Fruit fly (Drosophila melanogaster) ovary, adult (tissue): ENCODE measurements around the gene nxf2.
"Not testable (repeated sequence)": the region's sequence is repeated elsewhere in the genome, so short reads cannot be mapped to it uniquely, and the experiment has no call there.

Experiments used
- CG17801 ChIP-seq: fragments of 200-800 bp; optimal IDR thresholded peaks from 2 replicates; lab custom pipeline; 2019; ENCODE audit warnings: missing biosample characterization, mild to moderate bottlenecking, missing genetic modification characterization, moderate library complexity; ENCODE audit not compliant: partially characterized antibody

Gene nxf2

DNA sequence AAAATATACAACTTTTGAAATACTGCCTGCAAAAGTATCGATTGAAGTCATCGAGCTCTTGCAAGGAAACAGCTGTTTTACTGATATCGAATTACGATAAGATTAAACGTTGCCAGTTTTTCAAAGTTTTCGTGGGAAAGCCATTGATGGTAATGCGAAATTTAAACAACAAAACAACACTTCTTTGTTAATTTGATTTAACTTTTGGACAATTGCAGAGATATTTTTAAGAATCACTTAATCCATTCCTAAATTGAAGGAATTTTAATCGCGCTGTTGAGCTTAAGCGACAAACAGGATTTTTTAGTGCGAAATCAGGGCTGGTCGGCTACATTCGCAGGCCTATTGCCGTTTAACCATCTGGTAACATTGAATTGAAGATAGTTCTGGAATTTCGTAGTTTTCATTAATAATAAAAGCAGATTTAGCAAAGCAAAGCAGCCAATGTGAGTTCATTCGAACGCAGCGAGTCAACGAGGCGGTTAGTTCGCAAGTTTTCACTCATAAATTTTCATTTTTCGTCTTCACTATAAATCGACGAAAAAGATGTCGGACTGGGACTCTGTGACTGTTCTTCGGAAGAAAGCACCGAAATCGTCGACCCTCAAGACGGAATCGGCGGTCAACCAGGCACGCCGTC is 5.7 kb downstream of the nxf2 start, which contains the start of gene mbf1:
mbf1 (plus strand) TSS at position 130 of the 640 bp plus-strand sequence.
- no peak for TF ChIP-seq CG17801 (GFP tag; lab: Kevin White, UChicago)

DNA sequence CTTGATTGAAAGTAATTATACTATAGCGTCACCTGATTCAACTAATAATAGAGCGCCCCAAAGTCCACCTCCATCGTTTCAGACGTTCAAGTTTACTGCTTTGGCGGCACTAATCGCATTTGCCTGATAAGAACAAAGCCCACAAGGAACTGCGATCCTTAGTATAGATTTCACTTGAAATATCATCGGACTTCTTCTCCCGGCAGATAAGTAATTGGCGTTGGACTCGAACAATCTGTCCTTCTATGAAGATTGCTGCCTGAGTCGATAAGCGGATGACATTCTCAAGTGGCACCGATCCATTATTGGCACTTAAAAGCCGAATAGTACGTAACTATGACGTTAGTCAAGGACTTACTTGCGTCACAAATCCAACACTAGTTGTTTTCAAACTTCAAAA is 6.9 kb downstream of the nxf2 start, which contains the start of gene Mipp1:
Mipp1 (minus strand) TSS at position 101 of the 400 bp plus-strand sequence.
- TF ChIP-seq CG17801 (GFP tag; lab: Kevin White, UChicago), result not testable (repeated sequence)

DNA sequence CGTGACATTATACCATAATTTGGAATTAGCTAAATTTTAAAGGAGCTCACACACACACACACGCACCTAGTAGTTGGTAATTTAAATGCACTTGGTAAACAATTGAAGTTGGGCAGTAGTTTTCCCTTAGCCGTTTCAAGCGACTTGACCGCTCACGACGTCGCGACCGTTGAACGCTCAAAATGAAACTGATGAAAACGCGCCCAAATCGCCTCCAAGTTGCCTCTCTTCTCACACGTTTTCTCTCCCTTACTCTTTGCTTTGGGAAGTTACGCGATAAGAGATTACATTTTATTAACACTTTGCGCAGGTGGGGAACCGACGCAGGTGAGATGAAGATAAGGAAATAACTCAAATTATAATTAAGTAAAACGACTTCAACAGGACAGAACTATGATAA is 7.9 kb downstream of the nxf2 start:
- TF ChIP-seq CG17801 (GFP tag; lab: Kevin White, UChicago), result no peak

DNA sequence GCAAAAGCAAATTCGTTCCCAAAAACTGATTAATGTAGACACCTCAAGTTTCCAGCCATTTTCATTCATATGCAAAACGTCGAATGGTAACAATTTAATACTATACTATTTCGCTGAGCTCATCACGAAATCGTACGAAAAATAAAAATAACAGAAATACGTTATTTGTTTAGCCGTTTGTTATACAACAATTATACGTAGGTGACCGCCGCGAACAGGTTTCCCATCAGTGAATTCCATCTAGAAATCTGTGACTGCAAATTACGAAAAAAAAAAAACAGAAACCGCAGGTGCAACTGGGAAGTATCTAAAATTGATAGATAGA is 8.4 kb downstream of the nxf2 start:
- no peak for TF ChIP-seq CG17801 (GFP tag; lab: Kevin White, UChicago)

DNA sequence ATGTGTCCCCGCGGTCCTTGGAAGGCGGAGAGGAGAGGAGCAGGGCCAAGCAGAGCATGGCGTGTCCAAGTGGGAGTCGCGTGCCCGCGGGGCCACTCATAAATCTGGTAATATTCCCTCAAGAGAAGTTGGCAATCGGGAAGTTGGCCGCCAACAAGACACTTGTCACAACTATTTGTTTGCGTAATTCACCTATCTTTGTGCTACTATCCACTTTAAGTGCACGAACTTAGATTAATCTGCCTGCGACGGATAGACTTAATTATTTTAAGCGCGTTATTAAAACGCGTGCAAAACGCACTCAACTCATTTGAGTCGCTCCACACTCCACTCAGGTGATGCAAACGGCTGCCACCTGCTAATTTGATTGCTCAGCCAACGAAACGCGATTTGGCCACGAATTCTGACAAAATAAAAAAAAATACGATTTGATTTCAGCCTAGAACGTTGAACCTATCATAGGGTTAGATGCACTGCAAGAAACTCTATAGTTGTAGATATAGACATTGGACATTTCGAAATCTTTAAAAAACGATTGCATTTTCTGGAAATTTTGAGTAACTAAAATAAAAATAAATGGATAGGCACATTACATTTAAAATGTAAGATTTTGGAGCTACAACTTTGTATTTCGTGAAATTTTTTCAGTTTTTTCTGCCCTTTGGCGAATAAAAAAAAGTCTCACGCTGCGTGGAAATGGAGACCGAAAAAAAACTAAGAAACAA is 8.9 kb downstream of the nxf2 start:
- no peak for TF ChIP-seq CG17801 (GFP tag; lab: Kevin White, UChicago)

DNA sequence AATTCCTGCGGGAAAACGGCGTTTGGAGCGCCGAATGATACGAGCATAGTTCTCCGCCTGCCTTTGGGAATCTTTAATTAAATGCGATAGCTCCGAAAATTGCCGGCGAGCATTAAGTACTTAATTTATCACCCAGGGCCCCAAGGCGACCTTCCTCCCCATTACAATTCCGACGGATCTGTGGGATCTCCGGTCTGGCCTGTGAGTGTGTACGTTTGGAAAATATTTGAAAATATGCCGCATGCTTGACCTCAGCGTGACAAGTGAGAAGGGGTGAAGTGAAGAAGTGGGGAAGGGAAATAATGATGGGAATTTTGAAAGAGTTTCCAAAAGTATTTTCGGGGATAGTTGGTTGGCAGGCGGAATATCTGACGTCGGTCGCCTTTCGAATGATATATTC is 10.7 kb downstream of the nxf2 start:
- TF ChIP-seq CG17801 (GFP tag; lab: Kevin White, UChicago), result no peak

DNA sequence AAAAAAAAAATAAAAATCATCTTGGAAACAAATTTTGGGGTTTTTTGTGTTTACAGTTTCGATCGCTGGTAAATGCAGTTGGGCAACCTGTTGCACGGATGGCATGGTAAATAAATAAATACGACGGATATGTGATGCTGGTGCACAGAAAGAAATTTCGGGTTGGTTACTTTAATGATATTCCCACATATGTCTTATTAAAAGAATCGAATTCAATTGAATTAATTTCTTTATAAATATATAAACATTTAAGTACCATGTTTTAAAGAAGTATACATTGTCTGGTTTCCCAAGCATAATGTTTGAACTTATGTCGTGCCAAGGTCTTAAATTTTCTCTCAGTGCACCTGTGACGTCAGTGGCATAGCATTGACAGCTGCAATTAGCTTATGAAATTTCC is 12.6 kb downstream of the nxf2 start:
- TF ChIP-seq CG17801 (GFP tag; lab: Kevin White, UChicago), result no peak

DNA sequence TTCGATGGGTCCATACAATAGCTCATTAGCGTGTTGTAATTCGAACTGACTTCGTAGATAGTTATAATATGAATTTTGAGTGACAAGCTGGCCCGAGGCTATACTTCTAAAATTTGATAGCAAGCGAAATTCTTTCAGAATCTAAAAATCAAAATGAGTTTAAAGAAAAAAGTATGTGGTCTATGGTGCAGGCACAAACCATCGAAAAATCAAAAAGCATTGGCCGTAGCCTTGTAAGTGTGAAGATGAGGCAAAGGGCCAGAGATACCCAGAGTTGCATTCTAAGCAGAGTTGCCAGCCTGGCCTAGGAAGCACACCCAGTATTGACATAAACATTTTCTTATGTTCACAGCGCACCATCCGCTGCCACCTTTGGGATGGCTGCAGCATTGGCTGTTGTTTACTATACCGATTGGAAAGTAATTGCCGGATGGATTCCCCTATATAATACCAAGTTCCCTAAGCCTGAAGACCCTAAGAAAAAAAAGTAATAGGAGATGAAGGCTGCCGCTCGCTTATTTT is 13.3 kb downstream of the nxf2 start, which contains the start of gene UQCR-6.4L:
UQCR-6.4L (plus strand) TSS at position 51 of the 522 bp plus-strand sequence.
- no peak for TF ChIP-seq CG17801 (GFP tag; lab: Kevin White, UChicago)

DNA sequence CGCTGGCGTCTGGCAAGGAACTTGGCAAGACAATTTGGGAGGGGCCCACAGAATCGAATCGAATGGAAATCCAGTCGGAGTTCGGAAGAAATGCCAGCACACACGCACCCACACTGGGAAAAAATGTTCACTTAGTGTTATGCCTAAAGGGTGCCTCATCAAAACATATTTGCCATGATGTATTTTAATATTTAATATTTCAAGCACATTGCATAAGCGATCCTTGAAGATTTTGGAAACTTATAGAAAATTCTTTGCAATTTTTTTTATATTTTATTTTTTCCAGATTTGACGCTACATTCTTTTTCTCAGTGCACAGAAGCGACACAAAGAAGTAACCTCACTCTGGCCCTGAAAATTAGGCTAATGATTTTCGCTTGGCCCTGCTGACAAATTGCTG is 14.0 kb downstream of the nxf2 start:
- no peak for TF ChIP-seq CG17801 (GFP tag; lab: Kevin White, UChicago)

DNA sequence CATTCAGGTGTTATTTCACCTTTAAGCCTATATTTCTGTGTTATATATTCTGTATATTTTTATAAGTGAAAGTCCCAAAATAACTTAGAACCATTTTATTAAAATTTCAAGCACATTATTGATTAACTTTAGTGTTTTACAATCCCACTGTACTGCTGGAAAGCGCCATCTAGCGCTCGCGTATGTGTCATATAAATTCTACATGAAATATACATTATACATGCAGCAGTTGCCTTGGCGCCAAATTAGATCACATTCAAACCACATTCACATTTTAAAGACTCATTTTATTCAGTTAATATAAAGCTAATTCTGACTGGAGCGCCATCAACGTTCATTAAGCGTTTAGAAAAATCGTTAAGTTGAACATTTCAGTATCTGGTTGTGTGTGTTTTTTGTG is 16.7 kb downstream of the nxf2 start:
- TF ChIP-seq CG17801 (GFP tag; lab: Kevin White, UChicago), result no peak

DNA sequence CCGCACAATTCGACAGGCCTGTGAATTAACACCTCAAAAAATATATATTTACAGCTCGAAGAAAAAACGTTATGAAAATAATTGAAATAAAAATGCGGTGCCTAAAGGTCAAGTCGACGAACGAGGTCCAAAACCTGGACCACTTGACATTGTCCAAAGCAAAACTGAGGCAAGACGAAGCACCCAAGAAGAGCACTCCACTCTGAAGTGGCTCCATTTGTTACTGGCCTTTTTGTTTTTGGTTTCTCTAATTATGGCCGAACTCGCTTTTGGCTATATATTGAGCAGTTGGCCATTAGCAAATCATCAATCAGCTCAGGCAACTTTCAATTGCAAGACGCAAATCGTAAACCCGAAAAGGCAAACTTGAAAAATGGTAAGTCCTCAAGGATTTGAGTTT is 23.6 kb downstream of the nxf2 start, which contains the start of gene CG4229:
CG4229 (plus strand) TSS at position 301 of the 400 bp plus-strand sequence.
- no peak for TF ChIP-seq CG17801 (GFP tag; lab: Kevin White, UChicago)

DNA sequence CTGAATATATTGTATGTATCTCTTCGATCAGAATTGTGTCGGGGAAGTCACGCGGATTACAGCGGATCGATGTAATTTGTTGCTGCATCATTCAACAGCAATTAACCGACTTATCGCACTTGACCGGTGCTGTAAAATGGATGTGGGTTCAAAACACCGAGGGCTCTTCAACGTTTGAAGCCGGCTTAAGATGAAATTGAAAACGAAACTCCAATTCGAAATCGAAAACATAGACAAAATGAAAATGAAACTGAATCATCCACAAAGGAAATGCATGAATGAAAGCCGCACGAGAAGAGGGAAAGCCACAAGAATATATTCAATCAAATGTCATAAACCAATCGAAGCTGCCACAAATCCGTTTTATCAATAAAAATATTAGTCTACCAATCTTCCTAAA is 33.9 kb downstream of the nxf2 start:
- TF ChIP-seq CG17801 (GFP tag; lab: Kevin White, UChicago), result no peak

DNA sequence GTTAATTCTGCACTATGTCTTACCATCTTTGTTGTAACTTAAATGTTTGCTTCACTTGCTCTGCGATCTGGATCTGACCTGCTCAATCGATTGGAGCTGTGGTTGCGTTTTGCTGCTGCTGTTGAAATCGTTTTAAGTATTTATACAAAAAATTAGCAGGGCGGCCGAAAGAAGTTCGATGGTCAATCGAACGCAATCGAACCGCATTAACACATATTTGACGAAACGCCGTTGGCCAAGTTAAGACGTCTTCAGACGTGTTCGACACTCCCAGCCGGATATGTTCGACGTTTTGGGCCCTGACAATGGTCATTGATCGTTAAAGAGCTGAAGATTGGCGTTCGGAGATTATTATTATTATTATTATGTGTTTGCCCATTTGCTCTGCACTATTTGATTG is 34.6 kb downstream of the nxf2 start, which contains the start of gene CG13033:
CG13033 (minus strand) TSS at position 118 of the 400 bp plus-strand sequence.
- TF ChIP-seq CG17801 (GFP tag; lab: Kevin White, UChicago), result no peak

DNA sequence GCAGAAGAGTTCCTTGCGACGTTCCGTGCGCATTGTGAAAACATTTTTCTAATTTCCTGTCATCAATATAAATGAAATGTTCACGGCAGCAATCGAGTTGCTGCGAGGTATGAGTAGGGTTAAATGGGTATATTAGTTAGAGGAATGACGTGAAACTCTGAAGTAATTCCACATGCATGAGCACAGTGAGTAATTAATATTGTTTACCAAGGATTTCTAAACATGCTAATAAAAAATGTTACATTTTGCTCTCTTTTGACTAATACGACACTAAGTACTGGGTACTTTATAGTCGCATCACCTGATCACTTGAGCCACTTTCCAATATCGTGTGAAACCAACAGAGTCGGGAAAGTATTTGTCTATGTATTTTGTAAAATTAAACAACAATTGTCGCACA is 35.9 kb downstream of the nxf2 start:
- no peak for TF ChIP-seq CG17801 (GFP tag; lab: Kevin White, UChicago)

DNA sequence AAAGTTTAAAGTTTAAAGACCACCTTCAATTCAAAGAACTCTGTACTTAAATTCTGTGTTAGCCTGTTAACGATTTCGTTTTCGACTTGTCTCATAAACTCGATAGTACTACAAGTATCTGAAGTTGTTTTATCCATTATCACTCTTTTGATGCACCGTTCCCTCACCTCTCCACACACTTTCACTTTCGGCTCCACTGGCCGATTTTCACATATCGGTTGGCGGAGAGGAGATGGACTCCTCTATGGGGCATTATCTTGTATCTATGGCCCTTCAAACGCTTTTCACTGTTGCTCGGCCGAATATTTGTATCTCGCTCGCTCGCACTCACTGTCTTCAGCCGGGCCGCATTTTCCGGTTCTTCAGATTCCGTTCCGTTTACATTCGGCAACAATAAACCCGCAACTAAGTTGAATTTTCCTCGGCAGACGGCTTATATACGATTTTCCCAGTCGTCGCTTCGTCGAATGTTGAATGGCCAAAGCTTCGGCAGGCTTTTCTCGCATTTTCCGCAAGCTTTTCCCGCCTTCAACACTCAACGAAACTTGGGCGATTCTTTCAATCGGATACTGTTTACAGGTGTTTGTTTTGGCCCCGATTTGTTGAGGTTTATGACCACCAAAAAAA is 37.0 kb downstream of the nxf2 start, which contains the start of gene CG43373:
CG43373 (minus strand) TSS at position 373 of the 627 bp plus-strand sequence.
- TF ChIP-seq CG17801 (GFP tag; lab: Kevin White, UChicago), result no peak
